Fruit fly (Drosophila melanogaster): ENCODE measurements around the gene mrt.

Gene mrt

dm6 chr3R:27281022-27281810 is 1.2 kb downstream of the mrt start (continued):
- TF ChIP-seq H15 (GFP tag; IDR thresholded peaks at IDR 0.05), result peak; percentile 97
- peak; percentile 89 for TF ChIP-seq salm (tag; optimal IDR thresholded peaks at IDR 0.05)
- TF ChIP-seq CG3995 (GFP tag; optimal IDR thresholded peaks at IDR 0.05), result peak; percentile 75
- TF ChIP-seq BEAF-32 (GFP tag; optimal IDR thresholded peaks at IDR 0.05), result peak; percentile 27
- TF ChIP-seq luna (GFP tag; optimal IDR thresholded peaks at IDR 0.05), result peak; percentile 89
- TF ChIP-seq Atf3 (GFP tag; optimal IDR thresholded peaks at IDR 0.05), result peak; percentile 93
- TF ChIP-seq CG10321 (GFP tag; IDR thresholded peaks at IDR 0.05), result peak; percentile 74
- peak; percentile 100 for TF ChIP-seq Med (GFP tag)
- peak; percentile 82 for TF ChIP-seq CG12236 (GFP tag; optimal IDR thresholded peaks at IDR 0.05)
- peak; percentile 77 for TF ChIP-seq CG15073 (GFP tag; optimal IDR thresholded peaks at IDR 0.05)
- TF ChIP-seq CG33557 (GFP tag; optimal IDR thresholded peaks at IDR 0.05), result peak; percentile 15
- TF ChIP-seq CG10543 (GFP tag; optimal IDR thresholded peaks at IDR 0.05), result peak; percentile 90
- 0 out of 3 replicates have a peak, but pooled peaks have one; percentile 54 for TF ChIP-seq hb (GFP tag; IDR thresholded peaks at IDR 0.05; ENCODE audit: partially characterized antibody)
- TF ChIP-seq CG11504 (tag; optimal IDR thresholded peaks at IDR 0.05), result peak; percentile 94
- TF ChIP-seq Dfd (GFP tag; optimal IDR thresholded peaks at IDR 0.05), result no peak
- TF ChIP-seq Aef1 (GFP tag; IDR thresholded peaks at IDR 0.05), result peak; percentile 96
- peak; percentile 95 for TF ChIP-seq otp (GFP tag; IDR thresholded peaks at IDR 0.05)
- peak; percentile 97 for TF ChIP-seq Rx (GFP tag; IDR thresholded peaks at IDR 0.05)
- no peak for TF ChIP-seq mld (GFP tag; IDR thresholded peaks at IDR 0.05; ENCODE audit: partially characterized antibody)
- peak; percentile 91 for TF ChIP-seq Bteb2 (GFP tag; optimal IDR thresholded peaks at IDR 0.05)
- peak; percentile 92 for TF ChIP-seq slp2 (GFP tag; optimal IDR thresholded peaks at IDR 0.05)
- TF ChIP-seq Blimp-1 (GFP tag; optimal IDR thresholded peaks at IDR 0.05), result peak; percentile 92
- peak; percentile 93 for TF ChIP-seq Dad (GFP tag; optimal IDR thresholded peaks at IDR 0.05)
- peak; percentile 85 for TF ChIP-seq CG4404 (GFP tag; IDR thresholded peaks at IDR 0.05)
- peak; percentile 94 for TF ChIP-seq CG12942 (GFP tag; optimal IDR thresholded peaks at IDR 0.05)
- TF ChIP-seq Dbx (GFP tag; IDR thresholded peaks at IDR 0.05), result peak; percentile 97
- TF ChIP-seq repo (GFP tag; optimal IDR thresholded peaks at IDR 0.05), result peak; percentile 93
- TF ChIP-seq Atf-2 (GFP tag; optimal IDR thresholded peaks at IDR 0.05), result peak; percentile 94
- TF ChIP-seq CG1233 (GFP tag; optimal IDR thresholded peaks at IDR 0.05), result peak; percentile 92
- peak; percentile 67 for TF ChIP-seq twi (tag; optimal IDR thresholded peaks at IDR 0.05)
- TF ChIP-seq sr (GFP tag; IDR thresholded peaks at IDR 0.05), result peak; percentile 90
- peak; percentile 95 for TF ChIP-seq gsb (GFP tag; IDR thresholded peaks at IDR 0.05)
- peak; percentile 95 for TF ChIP-seq cwo (GFP tag; optimal IDR thresholded peaks at IDR 0.05)
- peak; percentile 96 for TF ChIP-seq schlank (tag; optimal IDR thresholded peaks at IDR 0.05)
- TF ChIP-seq CG2712 (tag; optimal IDR thresholded peaks at IDR 0.05), result peak; percentile 94
- TF ChIP-seq CG7987 (GFP tag; optimal IDR thresholded peaks at IDR 0.05), result peak; percentile 98
- peak; percentile 95 for TF ChIP-seq Hand (GFP tag; optimal IDR thresholded peaks at IDR 0.05)
- TF ChIP-seq ap (GFP tag; IDR thresholded peaks at IDR 0.05), result peak; percentile 94
- peak; percentile 91 for TF ChIP-seq CG10979 (tag; optimal IDR thresholded peaks at IDR 0.05)
- TF ChIP-seq bowl (GFP tag; IDR thresholded peaks at IDR 0.05), result peak; percentile 94
- peak; percentile 60 for TF ChIP-seq bbx (GFP tag; IDR thresholded peaks at IDR 0.05; ENCODE audit: partially characterized antibody)
- TF ChIP-seq CG1024 (GFP tag; IDR thresholded peaks at IDR 0.05), result peak; percentile 86
- peak; percentile 86 for TF ChIP-seq exex (tag; optimal IDR thresholded peaks at IDR 0.05)
- peak; percentile 82 for TF ChIP-seq GATAe (GFP tag; conservative IDR thresholded peaks at IDR 0.05)
- TF ChIP-seq Usf (GFP tag; optimal IDR thresholded peaks at IDR 0.05), result peak; percentile 92
- peak; percentile 97 for TF ChIP-seq HLH3B (GFP tag; IDR thresholded peaks at IDR 0.05)
- TF ChIP-seq Bdp1 (GFP tag; optimal IDR thresholded peaks at IDR 0.05), result peak; percentile 89
- peak; percentile 50; the same call in 1 of the 2 replicates for TF ChIP-seq Dip2 (GFP tag; IDR thresholded peaks at IDR 0.05)
- TF ChIP-seq CG3847 (GFP tag; IDR thresholded peaks at IDR 0.05), result peak; percentile 96
